Fruit fly (Drosophila melanogaster): Measurements from ENCODE around the gene CG4325.
A peak's percentile ranks its signal among the peaks of the same experiment; 100 is the strongest.

The CG4325 gene

dm6 chrX:2005840-2006239, 37.8 kb downstream of the CG4325 start (continued):
- TF ChIP-seq gcm2 (GFP tag; optimal IDR thresholded peaks at IDR 0.05) (no peak), CG9215 (GFP tag; IDR thresholded peaks at IDR 0.05) (no peak), CG14667 (GFP tag; IDR thresholded peaks at IDR 0.05) (0 out of 2 replicates have a peak, but pooled peaks have one; percentile 20), CG8089 (GFP tag; optimal IDR thresholded peaks at IDR 0.05) (peak; percentile 74), CG9876 (GFP tag; optimal IDR thresholded peaks at IDR 0.05) (peak; percentile 46), twi (tag; optimal IDR thresholded peaks at IDR 0.05) (peak; percentile 35), sd (tag; optimal IDR thresholded peaks at IDR 0.05) (no peak), CG31365 (tag; optimal IDR thresholded peaks at IDR 0.05) (peak; percentile 55), Sry-β (GFP tag; optimal IDR thresholded peaks at IDR 0.05) (peak; percentile 47), CG12104 (GFP tag; optimal IDR thresholded peaks at IDR 0.05) (peak; percentile 30), Lhr (GFP tag; optimal IDR thresholded peaks at IDR 0.05) (peak; percentile 60), hb (GFP tag; IDR thresholded peaks at IDR 0.05; ENCODE audit: partially characterized antibody) (no peak), CG10462 (GFP tag; optimal IDR thresholded peaks at IDR 0.05) (peak; percentile 41), stc (GFP tag; IDR thresholded peaks at IDR 0.05) (peak; percentile 60), Opbp (GFP tag; IDR thresholded peaks at IDR 0.05; ENCODE audit: partially characterized antibody) (peak; percentile 54; the same call in 2 of the 3 replicates), bcd (GFP tag; optimal IDR thresholded peaks at IDR 0.05) (peak; percentile 74), CG18764 (GFP tag; optimal IDR thresholded peaks at IDR 0.05) (peak; percentile 42), dati (GFP tag; IDR thresholded peaks at IDR 0.05) (no peak), eyg (GFP tag; optimal IDR thresholded peaks at IDR 0.05) (peak; percentile 55), CG1647 (GFP tag; optimal IDR thresholded peaks at IDR 0.05) (no peak), GATAe (GFP tag; conservative IDR thresholded peaks at IDR 0.05) (no peak), CG15073 (GFP tag; optimal IDR thresholded peaks at IDR 0.05) (no peak), CG1529 (GFP tag; optimal IDR thresholded peaks at IDR 0.05) (peak; percentile 60), ac (GFP tag; optimal IDR thresholded peaks at IDR 0.05) (peak; percentile 58), gt (GFP tag; IDR thresholded peaks at IDR 0.05) (no peak), sna (GFP tag; IDR thresholded peaks at IDR 0.05; ENCODE audit: partially characterized antibody) (no peak), chinmo (GFP tag; IDR thresholded peaks at IDR 0.05; ENCODE audit: partially characterized antibody) (0 out of 4 replicates have a peak, but pooled peaks have one; percentile 23), CG6854 (GFP tag; optimal IDR thresholded peaks at IDR 0.05) (peak; percentile 69), Camta (GFP tag; optimal IDR thresholded peaks at IDR 0.05) (peak; percentile 78), CG16815 (GFP tag; optimal IDR thresholded peaks at IDR 0.05) (no peak), HLH54F (GFP tag; optimal IDR thresholded peaks at IDR 0.05) (no peak), usp (GFP tag; optimal IDR thresholded peaks at IDR 0.05) (no peak), Poxn (GFP tag; IDR thresholded peaks at IDR 0.05) (no peak), CG1233 (GFP tag; optimal IDR thresholded peaks at IDR 0.05) (peak; percentile 75), CG6765 (GFP tag; optimal IDR thresholded peaks at IDR 0.05) (peak; percentile 81), CG10321 (GFP tag; IDR thresholded peaks at IDR 0.05) (no peak), ato (GFP tag; IDR thresholded peaks at IDR 0.05; ENCODE audit: partially characterized antibody) (no peak), Awh (GFP tag; IDR thresholded peaks at IDR 0.05) (peak; percentile 54), Aef1 (GFP tag; IDR thresholded peaks at IDR 0.05) (0 out of 3 replicates have a peak, but pooled peaks have one; percentile 19), CG1832 (GFP tag; optimal IDR thresholded peaks at IDR 0.05) (no peak), CG4854 (GFP tag; optimal IDR thresholded peaks at IDR 0.05) (peak; percentile 39), CG8281 (tag; optimal IDR thresholded peaks at IDR 0.05) (peak; percentile 28), CG17359 (tag; optimal IDR thresholded peaks at IDR 0.05) (peak; percentile 77), Bgb (GFP tag; IDR thresholded peaks at IDR 0.05; ENCODE audit: partially characterized antibody) (peak; percentile 37; the same call in 1 of the 2 replicates), CG6813 (GFP tag; optimal IDR thresholded peaks at IDR 0.05) (peak; percentile 75), Oaz (GFP tag; IDR thresholded peaks at IDR 0.05) (0 out of 2 replicates have a peak, but pooled peaks have one; percentile 25), CG13775 (GFP tag; optimal IDR thresholded peaks at IDR 0.05) (peak; percentile 68), NfI (GFP tag; optimal IDR thresholded peaks at IDR 0.05) (peak; percentile 89), CG8765 (GFP tag; IDR thresholded peaks at IDR 0.05) (no peak), CG18619 (GFP tag; optimal IDR thresholded peaks at IDR 0.05) (peak; percentile 66), CG8924 (tag; optimal IDR thresholded peaks at IDR 0.05) (no peak)
